Fruit fly (Drosophila melanogaster) Kc167 (cell line): ENCODE results near the gene CG14450.

ENCODE experiments used
- Myc ChIP-seq: fragments of >200 bp; optimal IDR thresholded peaks from 2 replicates; lab custom pipeline; 2017; ENCODE audit warnings: missing external identifiers
- h ChIP-seq: fragments of >200 bp; optimal IDR thresholded peaks from 3 replicates; lab custom pipeline; 2018; ENCODE audit warnings: missing external identifiers
- psq ChIP-seq: fragments of >200 bp; optimal IDR thresholded peaks from 2 replicates; lab custom pipeline; 2017; ENCODE audit warnings: missing external identifiers

- TF ChIP-seq psq (lab: Kevin White, UChicago) (no peak), h (no peak), Myc (lab: Kevin White, UChicago) (no peak)
Measured at dm6 chr3L:22742945-22743582, 15.5 kb upstream of the CG14450 start.
